Fruit fly (Drosophila melanogaster): Measurements from ENCODE around the gene CG46394.

Gene CG46394

DNA sequence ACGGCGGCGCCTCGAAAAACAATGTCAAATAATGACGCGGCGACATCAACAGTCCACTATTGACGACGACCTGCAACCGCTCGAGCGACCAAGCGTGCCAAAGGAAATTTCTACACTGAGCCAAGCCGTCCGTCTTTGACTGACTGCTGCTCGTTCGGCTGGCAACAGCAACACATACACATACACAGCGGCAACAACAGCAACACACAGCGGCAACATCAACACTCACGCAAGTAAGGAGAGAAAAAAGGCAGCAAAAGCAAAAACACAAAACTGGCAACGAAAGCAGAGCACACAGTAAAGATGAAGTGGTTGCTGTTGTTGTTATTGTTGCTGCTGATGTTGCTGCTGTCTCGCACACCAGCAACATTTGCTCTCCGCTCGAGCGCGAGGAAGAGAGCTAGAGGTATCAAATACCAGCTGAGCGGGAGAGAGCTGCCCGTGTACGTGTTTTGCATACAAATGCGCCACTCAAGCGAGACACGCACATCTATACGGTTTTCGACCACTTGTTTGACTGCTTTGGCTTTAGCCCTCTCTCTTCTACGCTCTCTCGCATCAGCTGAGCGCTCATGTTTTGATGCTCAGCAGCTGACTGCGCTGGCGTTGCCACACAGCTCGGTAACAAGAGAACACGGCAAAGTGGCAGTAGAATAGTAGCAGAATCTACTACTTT, 47.0 kb upstream of the CG46394 start (continued):
- no peak for TF ChIP-seq jim (GFP tag; optimal IDR thresholded peaks at IDR 0.05)
- TF ChIP-seq CG9705 (GFP tag; optimal IDR thresholded peaks at IDR 0.05): no peak
- TF ChIP-seq N (GFP tag; optimal IDR thresholded peaks at IDR 0.05): peak; percentile 70
- no peak for TF ChIP-seq dmrt93B (GFP tag; optimal IDR thresholded peaks at IDR 0.05)

dm6 chr3L:11553672-11554068, 46.5 kb upstream of the CG46394 start:
- TF ChIP-seq tai (GFP tag; optimal IDR thresholded peaks at IDR 0.05) (peak; percentile 54), Hnf4 (GFP tag; optimal IDR thresholded peaks at IDR 0.05) (no peak)

DNA sequence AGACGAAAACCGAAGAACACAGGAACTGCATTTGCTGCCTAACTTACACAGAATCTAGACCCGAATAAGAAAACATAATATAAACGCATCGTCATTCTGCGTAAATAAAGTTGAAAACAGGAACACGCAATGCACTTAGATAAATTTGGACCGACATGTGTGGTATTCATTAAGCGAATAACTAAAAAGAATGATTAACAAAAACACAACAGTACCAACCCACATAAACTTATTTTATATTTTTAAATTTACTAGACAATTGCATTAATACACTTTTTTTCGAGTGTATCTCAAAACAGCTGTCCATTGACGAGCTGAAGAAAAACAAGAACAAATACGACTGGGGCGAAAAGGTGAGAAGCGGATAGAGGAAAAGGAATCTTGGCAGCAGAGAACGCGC, 45.8 kb upstream of the CG46394 start:
- peak; percentile 60 for TF ChIP-seq psq (GFP tag; optimal IDR thresholded peaks at IDR 0.05)
- TF ChIP-seq Vsx2 (GFP tag; optimal IDR thresholded peaks at IDR 0.05; ENCODE audit: partially characterized antibody): no peak
- no peak for TF ChIP-seq Hr78 (GFP tag; optimal IDR thresholded peaks at IDR 0.05)
- no peak for TF ChIP-seq Dif (GFP tag; optimal IDR thresholded peaks at IDR 0.05; ENCODE audit: partially characterized antibody)
- peak; percentile 44 for TF ChIP-seq rgr (GFP tag; optimal IDR thresholded peaks at IDR 0.05)
- no peak for TF ChIP-seq Myc (optimal IDR thresholded peaks at IDR 0.05)
- no peak for TF ChIP-seq tai (GFP tag; optimal IDR thresholded peaks at IDR 0.05)
- no peak for TF ChIP-seq Dfd (GFP tag; optimal IDR thresholded peaks at IDR 0.05)
- TF ChIP-seq N (GFP tag; optimal IDR thresholded peaks at IDR 0.05): no peak
- peak; percentile 72 for TF ChIP-seq sv (GFP tag; optimal IDR thresholded peaks at IDR 0.05)
- TF ChIP-seq CG32264 (GFP tag; optimal IDR thresholded peaks at IDR 0.05): no peak
- no peak for TF ChIP-seq Abd-B (GFP tag; optimal IDR thresholded peaks at IDR 0.05)
- TF ChIP-seq usp (GFP tag; optimal IDR thresholded peaks at IDR 0.05): no peak
- TF ChIP-seq Hnf4 (GFP tag; optimal IDR thresholded peaks at IDR 0.05): peak; percentile 47
- TF ChIP-seq sage (GFP tag; optimal IDR thresholded peaks at IDR 0.05): peak; percentile 54
- peak; percentile 55 for TF ChIP-seq OdsH (GFP tag; optimal IDR thresholded peaks at IDR 0.05)
- TF ChIP-seq lola (GFP tag; optimal IDR thresholded peaks at IDR 0.05): no peak
- TF ChIP-seq dmrt93B (GFP tag; optimal IDR thresholded peaks at IDR 0.05): no peak
- TF ChIP-seq woc (GFP tag; optimal IDR thresholded peaks at IDR 0.05): no peak
- TF ChIP-seq Mio (GFP tag; optimal IDR thresholded peaks at IDR 0.05): no peak
- no peak for TF ChIP-seq dl (GFP tag; optimal IDR thresholded peaks at IDR 0.05; ENCODE audit: insufficient read depth in 1 of 2, partially characterized antibody in 2 of 2)
- no peak for TF ChIP-seq GATAd (GFP tag; optimal IDR thresholded peaks at IDR 0.05)
- TF ChIP-seq Jra (GFP tag; optimal IDR thresholded peaks at IDR 0.05): no peak
- TF ChIP-seq foxo (GFP tag; optimal IDR thresholded peaks at IDR 0.05): peak in 1 of 2 experiments; percentile 60
- no peak for TF ChIP-seq Hr83 (GFP tag; optimal IDR thresholded peaks at IDR 0.05; ENCODE audit: poor library complexity, severe bottlenecking)
- TF ChIP-seq Rel (GFP tag; optimal IDR thresholded peaks at IDR 0.05): no peak
- TF ChIP-seq Rel (tag; optimal IDR thresholded peaks at IDR 0.05): no peak
- TF ChIP-seq CG9705 (GFP tag; optimal IDR thresholded peaks at IDR 0.05): no peak
- TF ChIP-seq ey (GFP tag; optimal IDR thresholded peaks at IDR 0.05): peak; percentile 54
- peak; percentile 45 for TF ChIP-seq br (GFP tag; optimal IDR thresholded peaks at IDR 0.05)
- peak; percentile 38 for TF ChIP-seq Sp1 (GFP tag; optimal IDR thresholded peaks at IDR 0.05)
- no peak for TF ChIP-seq dsf (GFP tag; optimal IDR thresholded peaks at IDR 0.05; ENCODE audit: borderline replicate concordance)
- TF ChIP-seq jim (GFP tag; optimal IDR thresholded peaks at IDR 0.05): no peak
- TF ChIP-seq pan (optimal IDR thresholded peaks at IDR 0.05): no peak
- TF ChIP-seq brk (GFP tag; optimal IDR thresholded peaks at IDR 0.05): peak; percentile 11
- TF ChIP-seq HLH106 (tag; optimal IDR thresholded peaks at IDR 0.05): peak; percentile 57
- no peak for TF ChIP-seq CrebA (GFP tag; optimal IDR thresholded peaks at IDR 0.05; ENCODE audit: borderline replicate concordance)
- TF ChIP-seq fru (GFP tag; optimal IDR thresholded peaks at IDR 0.05): peak; percentile 47
- TF ChIP-seq h (GFP tag; optimal IDR thresholded peaks at IDR 0.05): peak; percentile 72

Measured in whole organism, wandering third instar larva.